Worm (Caenorhabditis elegans): ENCODE measurements around the gene C38C3.6.

Gene C38C3.6

ce11 chrV:1522485-1522884 lies 31.1 kb upstream of the C38C3.6 start, which contains the start of gene str-243:
str-243 (plus strand) TSS chrV:1522785.
- no peak for TF ChIP-seq lin-35 (GFP tag; optimal IDR thresholded peaks at IDR 0.05)
- TF ChIP-seq unc-62 (GFP tag; optimal IDR thresholded peaks at IDR 0.05), result no peak
- TF ChIP-seq bed-2 (GFP tag; IDR thresholded peaks at IDR 0.05), result no peak
- TF ChIP-seq unc-130 (GFP tag; optimal IDR thresholded peaks at IDR 0.05), result no peak
- no peak for TF ChIP-seq athp-1 (tag; optimal IDR thresholded peaks at IDR 0.05)
- TF ChIP-seq fkh-3 (tag; optimal IDR thresholded peaks at IDR 0.05), result no peak
- no peak for TF ChIP-seq pha-4 (tag; optimal IDR thresholded peaks at IDR 0.05)
- TF ChIP-seq C06A6.2 (GFP tag; conservative IDR thresholded peaks at IDR 0.05), result no peak
- no peak for TF ChIP-seq hsf-1 (GFP tag; IDR thresholded peaks at IDR 0.05)
- no peak for TF ChIP-seq F57A8.1 (GFP tag; optimal IDR thresholded peaks at IDR 0.05)
- no peak for TF ChIP-seq sdz-38 (tag; optimal IDR thresholded peaks at IDR 0.05)
- TF ChIP-seq mcd-1 (GFP tag; IDR thresholded peaks at IDR 0.05), result no peak
- TF ChIP-seq rec-8 (tag; optimal IDR thresholded peaks at IDR 0.05), result no peak
- no peak for TF ChIP-seq C17E4.6 (GFP tag; IDR thresholded peaks at IDR 0.05)
- TF ChIP-seq let-526 (GFP tag; IDR thresholded peaks at IDR 0.05), result no peak
- TF ChIP-seq T26A5.8 (tag; optimal IDR thresholded peaks at IDR 0.05), result no peak

ce11 chrV:1521845-1522244 lies 30.4 kb upstream of the C38C3.6 start, which contains the start of gene str-240:
str-240 (minus strand) TSS chrV:1521945.
- TF ChIP-seq ccch-3 (GFP tag; optimal IDR thresholded peaks at IDR 0.05), result no peak
- no peak for TF ChIP-seq die-1 (tag; optimal IDR thresholded peaks at IDR 0.05)
- TF ChIP-seq let-526 (GFP tag; IDR thresholded peaks at IDR 0.05), result no peak
- no peak for TF ChIP-seq hmg-1.2 (GFP tag; IDR thresholded peaks at IDR 0.05)
- TF ChIP-seq B0336.3 (GFP tag; IDR thresholded peaks at IDR 0.05), result no peak
- no peak for TF ChIP-seq tbp1 (GFP tag; optimal IDR thresholded peaks at IDR 0.05)
- TF ChIP-seq F23B12.7 (tag; optimal IDR thresholded peaks at IDR 0.05; ENCODE audit: insufficient read depth), result no peak
- TF ChIP-seq hrde-1 (tag; optimal IDR thresholded peaks at IDR 0.05; ENCODE audit: borderline replicate concordance), result no peak
- TF ChIP-seq cebp-2 (GFP tag; IDR thresholded peaks at IDR 0.05), result no peak
- TF ChIP-seq F57C9.4 (tag; optimal IDR thresholded peaks at IDR 0.05), result no peak
- no peak for TF ChIP-seq Y53G8AR.9 (GFP tag; conservative IDR thresholded peaks at IDR 0.05)
- no peak for TF ChIP-seq ZK185.1 (tag; optimal IDR thresholded peaks at IDR 0.05; ENCODE audit: poor library complexity, severe bottlenecking)

ce11 chrV:1511537-1511936 lies 20.1 kb upstream of the C38C3.6 start, which contains the start of gene nhr-260:
nhr-260 (minus strand) TSS chrV:1511637.
- TF ChIP-seq hrde-1 (tag; optimal IDR thresholded peaks at IDR 0.05; ENCODE audit: borderline replicate concordance), result no peak
- no peak for TF ChIP-seq ceh-100 (GFP tag; IDR thresholded peaks at IDR 0.05)
- TF ChIP-seq ceh-58 (GFP tag; IDR thresholded peaks at IDR 0.05), result no peak
- no peak for TF ChIP-seq nfya-2 (GFP tag; IDR thresholded peaks at IDR 0.05)
- no peak for TF ChIP-seq ztf-26 (tag; optimal IDR thresholded peaks at IDR 0.05)
- no peak for TF ChIP-seq F22D6.2 (tag; optimal IDR thresholded peaks at IDR 0.05)
- no peak for TF ChIP-seq ekl-4 (GFP tag; IDR thresholded peaks at IDR 0.05)
- TF ChIP-seq Y53G8AR.9 (GFP tag; conservative IDR thresholded peaks at IDR 0.05), result no peak
- no peak for TF ChIP-seq rpc-1 (optimal IDR thresholded peaks at IDR 0.05)
- TF ChIP-seq rpc-1 (tag; optimal IDR thresholded peaks at IDR 0.05), result no peak
- TF ChIP-seq ceh-27 (GFP tag; optimal IDR thresholded peaks at IDR 0.05), result no peak
- no peak for TF ChIP-seq lsl-1 (GFP tag; optimal IDR thresholded peaks at IDR 0.05)
- no peak for TF ChIP-seq athp-1 (tag; optimal IDR thresholded peaks at IDR 0.05)
- no peak for TF ChIP-seq rcor-1 (GFP tag; IDR thresholded peaks at IDR 0.05)
- TF ChIP-seq F52B5.7 (tag; optimal IDR thresholded peaks at IDR 0.05), result no peak
- TF ChIP-seq mxl-1 (tag; optimal IDR thresholded peaks at IDR 0.05), result no peak
- TF ChIP-seq Y95B8A.8 (GFP tag; IDR thresholded peaks at IDR 0.05), result no peak
- no peak for TF ChIP-seq F57A8.1 (GFP tag; optimal IDR thresholded peaks at IDR 0.05)
- TF ChIP-seq mel-28 (tag; optimal IDR thresholded peaks at IDR 0.05; ENCODE audit: borderline replicate concordance), result no peak

Measured in whole organism, young adult.